Fruit fly (Drosophila melanogaster): ENCODE data around the gene Cpsf100.

Cpsf100 gene

dm6 chr3R:29033909-29034629 lies at the start of gene Cpsf100, which contains the start of gene beta4GalNAcTB (continued):
- TF ChIP-seq lz (GFP tag; optimal IDR thresholded peaks at IDR 0.05) = peak; percentile 88
- TF ChIP-seq cyc (GFP tag; optimal IDR thresholded peaks at IDR 0.05) = peak; percentile 82
- no peak for TF ChIP-seq CG6808 (GFP tag; optimal IDR thresholded peaks at IDR 0.05)
- TF ChIP-seq CG34406 (GFP tag; optimal IDR thresholded peaks at IDR 0.05) = peak; percentile 84
- TF ChIP-seq vri (GFP tag; optimal IDR thresholded peaks at IDR 0.05) = no peak
- TF ChIP-seq CG4318 (GFP tag; optimal IDR thresholded peaks at IDR 0.05) = no peak
- no peak for TF ChIP-seq Sox102F (GFP tag; optimal IDR thresholded peaks at IDR 0.05)
- peak; percentile 27; the same call in 1 of the 2 replicates for TF ChIP-seq Gug (GFP tag; IDR thresholded peaks at IDR 0.05)
- peak; percentile 77 for TF ChIP-seq fd59A (GFP tag; optimal IDR thresholded peaks at IDR 0.05)

- TF ChIP-seq CG11294 (GFP tag; IDR thresholded peaks at IDR 0.05) (no peak), CG10669 (GFP tag; optimal IDR thresholded peaks at IDR 0.05) (no peak), CG1621 (tag; optimal IDR thresholded peaks at IDR 0.05) (no peak), net (GFP tag; optimal IDR thresholded peaks at IDR 0.05) (peak; percentile 15), dac (GFP tag; optimal IDR thresholded peaks at IDR 0.05) (no peak), Ets21C (GFP tag; optimal IDR thresholded peaks at IDR 0.05) (no peak), vri (GFP tag; optimal IDR thresholded peaks at IDR 0.05) (no peak), CG6792 (GFP tag; optimal IDR thresholded peaks at IDR 0.05) (no peak), svp (GFP tag) (peak; percentile 57), Hr39 (GFP tag; optimal IDR thresholded peaks at IDR 0.05) (peak; percentile 22), CG8119 (GFP tag; IDR thresholded peaks at IDR 0.05) (0 out of 3 replicates have a peak, but pooled peaks have one; percentile 23), ss (GFP tag; optimal IDR thresholded peaks at IDR 0.05) (no peak), topi (GFP tag; optimal IDR thresholded peaks at IDR 0.05) (no peak), esn (GFP tag; optimal IDR thresholded peaks at IDR 0.05) (no peak), CG6854 (GFP tag; optimal IDR thresholded peaks at IDR 0.05) (no peak), Smox (GFP tag; optimal IDR thresholded peaks at IDR 0.05) (peak; percentile 2), CG32006 (GFP tag; optimal IDR thresholded peaks at IDR 0.05) (peak; percentile 28), Met (GFP tag; optimal IDR thresholded peaks at IDR 0.05) (peak; percentile 24), CG31627 (GFP tag; optimal IDR thresholded peaks at IDR 0.05) (peak; percentile 22), eg (GFP tag; IDR thresholded peaks at IDR 0.05) (no peak), OdsH (GFP tag; optimal IDR thresholded peaks at IDR 0.05) (peak; percentile 28)
Observed at dm6 chr3R:28985887-28986286, 48.5 kb upstream of the Cpsf100 start.

dm6 chr3R:28987596-28988378 lies 46.6 kb upstream of the Cpsf100 start:
- peak; percentile 72 for TF ChIP-seq svp (GFP tag)
- no peak for TF ChIP-seq Smox (GFP tag; optimal IDR thresholded peaks at IDR 0.05)
- no peak for TF ChIP-seq Sox15 (GFP tag; optimal IDR thresholded peaks at IDR 0.05)
- TF ChIP-seq fd85E (GFP tag; optimal IDR thresholded peaks at IDR 0.05) = no peak
- no peak for TF ChIP-seq salr (GFP tag; optimal IDR thresholded peaks at IDR 0.05)
- no peak for TF ChIP-seq CG8319 (GFP tag; optimal IDR thresholded peaks at IDR 0.05)
- TF ChIP-seq Lpt (GFP tag; optimal IDR thresholded peaks at IDR 0.05) = no peak
- no peak for TF ChIP-seq dac (GFP tag; optimal IDR thresholded peaks at IDR 0.05)
- no peak for TF ChIP-seq CG6163 (GFP tag; IDR thresholded peaks at IDR 0.05)
- peak; percentile 26 for TF ChIP-seq dsx (GFP tag; optimal IDR thresholded peaks at IDR 0.05; ENCODE audit: poor library complexity, severe bottlenecking)
- no peak for TF ChIP-seq CG7368 (GFP tag; optimal IDR thresholded peaks at IDR 0.05)
- TF ChIP-seq achi (GFP tag; optimal IDR thresholded peaks at IDR 0.05) = peak; percentile 3
- peak; percentile 8 for TF ChIP-seq CG8632 (GFP tag; optimal IDR thresholded peaks at IDR 0.05)
- peak; percentile 25 for TF ChIP-seq fd59A (GFP tag; optimal IDR thresholded peaks at IDR 0.05)
- TF ChIP-seq Gug (GFP tag; IDR thresholded peaks at IDR 0.05) = no peak
- no peak for TF ChIP-seq topi (GFP tag; optimal IDR thresholded peaks at IDR 0.05)
- no peak for TF ChIP-seq fkh (GFP tag; optimal IDR thresholded peaks at IDR 0.05)
- TF ChIP-seq net (GFP tag; optimal IDR thresholded peaks at IDR 0.05) = no peak
- TF ChIP-seq ss (GFP tag; optimal IDR thresholded peaks at IDR 0.05) = peak in 1 of 2 experiments; percentile 29
- no peak for TF ChIP-seq eg (GFP tag; IDR thresholded peaks at IDR 0.05)
- peak; percentile 9 for TF ChIP-seq CG31627 (GFP tag; optimal IDR thresholded peaks at IDR 0.05)
- TF ChIP-seq CG9139 (GFP tag; optimal IDR thresholded peaks at IDR 0.05) = no peak
- TF ChIP-seq Hr4 (GFP tag; optimal IDR thresholded peaks at IDR 0.05) = peak; percentile 30
- TF ChIP-seq Eip93F (GFP tag; optimal IDR thresholded peaks at IDR 0.05) = no peak
- peak; percentile 79 for TF ChIP-seq Eip78C (GFP tag)
- TF ChIP-seq CG6792 (GFP tag; optimal IDR thresholded peaks at IDR 0.05) = no peak
- TF ChIP-seq CG32006 (GFP tag; optimal IDR thresholded peaks at IDR 0.05) = peak; percentile 53
- no peak for TF ChIP-seq CG11762 (GFP tag; optimal IDR thresholded peaks at IDR 0.05; ENCODE audit: insufficient read depth)
